Fruit fly (Drosophila melanogaster) whole organism, embryonic: ENCODE measurements around the gene ssp.

Experiments
- BEAF-32 ChIP-seq: fragments of 200-800 bp; sonication (Bioruptor generic); optimal IDR thresholded peaks from 3 replicates; lab custom pipeline; 2017; ENCODE audit warnings: missing biosample characterization, missing genetic modification characterization, mild to moderate bottlenecking, moderate library complexity, missing genetic modification reagents
- Bgb ChIP-seq: fragments of 200-800 bp; sonication (Bioruptor generic); IDR thresholded peaks from 2 replicates; pipeline ENCODE4 v1.3.6; 2022; ENCODE audit warnings: missing biosample characterization, missing genetic modification characterization; ENCODE audit not compliant: partially characterized antibody
- Blimp-1 ChIP-seq: fragments of 200-800 bp; sonication (Bioruptor generic); optimal IDR thresholded peaks from 3 replicates; lab custom pipeline; 2018; ENCODE audit warnings: missing biosample characterization, missing genetic modification characterization, mild to moderate bottlenecking, moderate library complexity, missing genetic modification reagents
- CG10147 ChIP-seq: fragments of 200-800 bp; sonication (Bioruptor generic); optimal IDR thresholded peaks from 2 replicates; lab custom pipeline; 2019; ENCODE audit warnings: missing biosample characterization, mild to moderate bottlenecking, missing genetic modification characterization, moderate library complexity
- CG13775 ChIP-seq: fragments of 200-800 bp; sonication (Bioruptor generic); optimal IDR thresholded peaks from 3 replicates; lab custom pipeline; 2017; ENCODE audit warnings: missing biosample characterization, mild to moderate bottlenecking, missing genetic modification characterization
- CG13894 ChIP-seq: fragments of 200-800 bp; sonication (Bioruptor generic); optimal IDR thresholded peaks from 3 replicates; lab custom pipeline; 2018; ENCODE audit warnings: missing biosample characterization, mild to moderate bottlenecking, missing genetic modification characterization, moderate library complexity
- CG15696 ChIP-seq: fragments of 200-800 bp; sonication (Bioruptor generic); optimal IDR thresholded peaks from 2 replicates; lab custom pipeline; 2019; ENCODE audit warnings: missing biosample characterization, mild to moderate bottlenecking, missing genetic modification characterization, moderate library complexity
- CG17385 ChIP-seq: fragments of 200-800 bp; sonication (Bioruptor generic); optimal IDR thresholded peaks from 3 replicates; lab custom pipeline; 2018; ENCODE audit warnings: missing biosample characterization, mild to moderate bottlenecking, missing genetic modification characterization
- CG17912 ChIP-seq: fragments of 200-800 bp; sonication (Bioruptor generic); optimal IDR thresholded peaks from 2 replicates; lab custom pipeline; 2018; ENCODE audit warnings: missing biosample characterization, mild to moderate bottlenecking, missing genetic modification characterization
- CG18262 ChIP-seq: fragments of 200-800 bp; optimal IDR thresholded peaks from 3 replicates; lab custom pipeline; 2019; ENCODE audit warnings: missing biosample characterization, mild to moderate bottlenecking, missing genetic modification characterization, moderate library complexity
- CG2129 ChIP-seq: fragments of 200-800 bp; sonication (Bioruptor generic); IDR thresholded peaks from 2 replicates; pipeline ENCODE4 v1.3.6; 2022; ENCODE audit warnings: missing biosample characterization, missing genetic modification characterization; ENCODE audit not compliant: partially characterized antibody
- CG2875 ChIP-seq: fragments of 200-800 bp; sonication (Bioruptor generic); optimal IDR thresholded peaks from 2 replicates; lab custom pipeline; 2017; ENCODE audit warnings: missing biosample characterization, mild to moderate bottlenecking, missing genetic modification characterization, missing genetic modification reagents
- CG31388 ChIP-seq: fragments of 200-800 bp; sonication (Bioruptor generic); optimal IDR thresholded peaks from 2 replicates; lab custom pipeline; 2016; ENCODE audit warnings: missing biosample characterization, missing genetic modification characterization
- CG32532 ChIP-seq: fragments of 200-800 bp; sonication (Bioruptor generic); IDR thresholded peaks from 2 replicates; pipeline ENCODE4 v1.3.6; 2022; ENCODE audit warnings: missing biosample characterization, missing genetic modification characterization
- CG34376 ChIP-seq: fragments of 200-800 bp; sonication (Bioruptor generic); optimal IDR thresholded peaks from 2 replicates; lab custom pipeline; 2018; ENCODE audit warnings: missing biosample characterization, mild to moderate bottlenecking, missing genetic modification characterization
- CG4820 ChIP-seq: fragments of 200-800 bp; sonication (Bioruptor generic); optimal IDR thresholded peaks from 3 replicates; lab custom pipeline; 2016; ENCODE audit warnings: missing biosample characterization, missing genetic modification characterization
- CG6813 ChIP-seq: fragments of 200-800 bp; sonication (Bioruptor generic); optimal IDR thresholded peaks from 2 replicates; lab custom pipeline; 2017; ENCODE audit warnings: missing biosample characterization, missing genetic modification characterization, mild to moderate bottlenecking, moderate library complexity, missing genetic modification reagents
- CG7839 ChIP-seq: fragments of 200-800 bp; sonication (Bioruptor generic); optimal IDR thresholded peaks from 3 replicates; lab custom pipeline; 2018; ENCODE audit warnings: missing biosample characterization, mild to moderate bottlenecking, missing genetic modification characterization, moderate library complexity
- CG8290 ChIP-seq, 3 experiments: fragments of 200-800 bp; sonication (Bioruptor generic); optimal IDR thresholded peaks; 2 replicates each; lab custom pipeline; 2016 to 2019; ENCODE audit warnings: missing biosample characterization in 3 of 3, missing genetic modification characterization in 3 of 3, mild to moderate bottlenecking in 2 of 3, moderate library complexity in 1 of 3
- Dll ChIP-seq: fragments of 200-800 bp; sonication (Bioruptor generic); IDR thresholded peaks from 4 replicates; pipeline ENCODE4 v1.3.6; 2022; ENCODE audit warnings: missing biosample characterization, missing genetic modification characterization; ENCODE audit not compliant: partially characterized antibody
- HHEX ChIP-seq: fragments of 200-800 bp; sonication (Bioruptor generic); optimal IDR thresholded peaks from 3 replicates; lab custom pipeline; 2017; ENCODE audit warnings: missing biosample characterization, mild to moderate bottlenecking, missing genetic modification characterization, missing genetic modification reagents
- Hmx ChIP-seq: fragments of 200-800 bp; sonication (Bioruptor generic); optimal IDR thresholded peaks from 2 replicates; lab custom pipeline; 2016; ENCODE audit warnings: missing biosample characterization, missing genetic modification characterization
- Mad ChIP-seq: fragments of 200-800 bp; sonication (Bioruptor generic); optimal IDR thresholded peaks from 2 replicates; lab custom pipeline; 2016; ENCODE audit warnings: missing biosample characterization, missing genetic modification characterization
- Mes4 ChIP-seq: fragments of 200-800 bp; sonication (Bioruptor generic); optimal IDR thresholded peaks from 2 replicates; lab custom pipeline; 2016; ENCODE audit warnings: missing biosample characterization, missing genetic modification characterization
- Nf-YA ChIP-seq: fragments of 200-800 bp; sonication (Bioruptor generic); IDR thresholded peaks from 2 replicates; pipeline ENCODE4 v1.3.6; 2022; ENCODE audit warnings: missing biosample characterization, missing genetic modification characterization
- Poxn ChIP-seq: fragments of 200-800 bp; sonication (Bioruptor generic); IDR thresholded peaks from 2 replicates; pipeline ENCODE4 v1.3.6; 2022; ENCODE audit warnings: missing biosample characterization, missing genetic modification characterization
- Scr ChIP-seq: fragments of 200-800 bp; sonication (Bioruptor generic); IDR thresholded peaks from 2 replicates; pipeline ENCODE4 v1.3.6; 2022; ENCODE audit warnings: missing biosample characterization, missing genetic modification characterization; ENCODE audit not compliant: partially characterized antibody
- Spps ChIP-seq: fragments of 200-800 bp; sonication (Bioruptor generic); optimal IDR thresholded peaks from 2 replicates; lab custom pipeline; 2018; ENCODE audit warnings: missing biosample characterization, mild to moderate bottlenecking, missing genetic modification characterization
- Taf1 ChIP-seq: fragments of 200-800 bp; sonication (Bioruptor generic); IDR thresholded peaks from 2 replicates; pipeline ENCODE4 v1.3.6; 2022; ENCODE audit warnings: missing biosample characterization, missing genetic modification characterization
- Vsx1 ChIP-seq: fragments of 200-800 bp; sonication (Bioruptor generic); optimal IDR thresholded peaks from 2 replicates; lab custom pipeline; 2017; ENCODE audit warnings: missing biosample characterization, mild to moderate bottlenecking, missing genetic modification characterization, missing genetic modification reagents
- ac ChIP-seq: fragments of 200-800 bp; sonication (Bioruptor generic); optimal IDR thresholded peaks from 3 replicates; lab custom pipeline; 2017; ENCODE audit warnings: missing biosample characterization, mild to moderate bottlenecking, missing genetic modification characterization
- bcd ChIP-seq: fragments of 200-800 bp; sonication (Bioruptor generic); optimal IDR thresholded peaks from 2 replicates; lab custom pipeline; 2017; ENCODE audit warnings: missing biosample characterization, mild to moderate bottlenecking, missing genetic modification characterization
- bigmax ChIP-seq: fragments of 200-800 bp; sonication (Bioruptor generic); optimal IDR thresholded peaks from 2 replicates; lab custom pipeline; 2018; ENCODE audit warnings: missing biosample characterization, mild to moderate bottlenecking, missing genetic modification characterization
- btn ChIP-seq: fragments of 200-800 bp; sonication (Bioruptor generic); optimal IDR thresholded peaks from 2 replicates; lab custom pipeline; 2016; ENCODE audit warnings: missing biosample characterization, missing genetic modification characterization
- cato ChIP-seq: fragments of 200-800 bp; sonication (Bioruptor generic); optimal IDR thresholded peaks from 2 replicates; lab custom pipeline; 2016; ENCODE audit warnings: missing biosample characterization, missing genetic modification characterization, borderline replicate concordance
- esg ChIP-seq: fragments of 200-800 bp; sonication (Bioruptor generic); conservative IDR thresholded peaks from 2 replicates; pipeline ENCODE4 v1.3.6; 2022; ENCODE audit warnings: missing biosample characterization, missing genetic modification characterization
- eyg ChIP-seq: fragments of 200-800 bp; sonication (Bioruptor generic); optimal IDR thresholded peaks from 3 replicates; lab custom pipeline; 2016; ENCODE audit warnings: missing biosample characterization, missing genetic modification characterization
- fd96Cb ChIP-seq: fragments of 200-800 bp; sonication (Bioruptor generic); optimal IDR thresholded peaks from 2 replicates; lab custom pipeline; 2018; ENCODE audit warnings: missing biosample characterization, mild to moderate bottlenecking, missing genetic modification characterization, moderate library complexity
- fu2 ChIP-seq: fragments of 200-800 bp; sonication (Bioruptor generic); optimal IDR thresholded peaks from 2 replicates; lab custom pipeline; 2016; ENCODE audit warnings: missing biosample characterization, missing genetic modification characterization
- grau ChIP-seq: fragments of 200-800 bp; optimal IDR thresholded peaks from 3 replicates; lab custom pipeline; 2019; ENCODE audit warnings: missing biosample characterization, mild to moderate bottlenecking, missing genetic modification characterization, moderate library complexity
- grn ChIP-seq: fragments of 200-800 bp; sonication (Bioruptor generic); optimal IDR thresholded peaks from 3 replicates; lab custom pipeline; 2017; ENCODE audit warnings: missing biosample characterization, missing genetic modification characterization
- h ChIP-seq: fragments of >200 bp; optimal IDR thresholded peaks from 2 replicates; lab custom pipeline; 2017
- hkb ChIP-seq, 2 experiments: fragments of 200-800 bp in 1 of 2; fragments of >200 bp in 1 of 2; sonication (Bioruptor generic) in 1 of 2; IDR thresholded peaks in 1 of 2; optimal IDR thresholded peaks in 1 of 2; 2 replicates each; pipeline versions ENCODE4 v1.3.6 to Lab custom; 2017 to 2022; ENCODE audit warnings: missing biosample characterization in 1 of 2, missing genetic modification characterization in 1 of 2
- inv ChIP-seq: fragments of 200-800 bp; sonication (Bioruptor generic); IDR thresholded peaks from 2 replicates; pipeline ENCODE4 v1.3.6; 2022; ENCODE audit warnings: missing biosample characterization, missing genetic modification characterization; ENCODE audit not compliant: partially characterized antibody
- jing ChIP-seq: fragments of 200-800 bp; sonication (Bioruptor generic); optimal IDR thresholded peaks from 2 replicates; lab custom pipeline; 2018; ENCODE audit warnings: missing biosample characterization, mild to moderate bottlenecking, missing genetic modification characterization
- peb ChIP-seq: fragments of 200-800 bp; sonication (Bioruptor generic); IDR thresholded peaks from 2 replicates; pipeline ENCODE4 v1.3.6; 2022; ENCODE audit warnings: missing biosample characterization, missing genetic modification characterization
- pita ChIP-seq: fragments of 200-800 bp; sonication (Bioruptor generic); optimal IDR thresholded peaks from 2 replicates; lab custom pipeline; 2017; ENCODE audit warnings: missing biosample characterization, mild to moderate bottlenecking, missing genetic modification characterization
- tin ChIP-seq: fragments of 200-800 bp; sonication (Bioruptor generic); optimal IDR thresholded peaks from 3 replicates; lab custom pipeline; 2016; ENCODE audit warnings: missing biosample characterization, missing genetic modification characterization
- unc-4 ChIP-seq: fragments of 200-800 bp; sonication (Bioruptor generic); IDR thresholded peaks from 2 replicates; pipeline ENCODE4 v1.3.6; 2022; ENCODE audit warnings: missing biosample characterization, missing genetic modification characterization; ENCODE audit not compliant: partially characterized antibody
- vvl ChIP-seq: fragments of 200-800 bp; sonication (Bioruptor generic); IDR thresholded peaks from 2 replicates; pipeline ENCODE4 v1.3.6; 2022; ENCODE audit warnings: missing biosample characterization, missing genetic modification characterization

The ssp gene

DNA sequence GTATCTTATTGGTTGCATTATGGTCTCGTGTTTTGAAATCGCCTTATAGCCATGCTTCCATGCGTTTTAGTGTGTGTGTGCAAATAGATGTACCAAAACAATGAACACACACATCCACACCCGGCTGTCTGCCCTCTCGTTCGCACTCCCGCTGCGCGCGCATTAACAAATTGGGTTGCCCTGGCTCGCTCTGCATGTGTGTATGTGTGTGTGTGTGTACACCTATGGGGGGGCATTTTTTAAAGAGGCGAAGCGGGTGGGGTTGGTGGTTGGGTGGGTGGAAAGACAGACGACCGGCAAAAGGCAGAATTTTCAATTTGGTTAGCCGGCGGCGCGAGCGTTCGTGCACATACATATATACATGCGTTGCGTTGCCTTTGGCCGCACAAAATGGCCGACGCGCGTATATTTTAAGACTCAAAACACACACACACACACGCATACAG lies 6.1 kb downstream of the ssp start (continued):
- TF ChIP-seq CG17385: peak; percentile 36
- no peak for TF ChIP-seq Mad (GFP tag; lab: Kevin White, UChicago)
- no peak for TF ChIP-seq Hmx (GFP tag; lab: Kevin White, UChicago)
- no peak for TF ChIP-seq CG2875
- peak; percentile 19; the same call in 1 of the 2 replicates for TF ChIP-seq Scr (GFP tag; lab: Robert Waterston, UW)
- TF ChIP-seq btn (GFP tag; lab: Kevin White, UChicago): no peak
- TF ChIP-seq fu2 (GFP tag; lab: Kevin White, UChicago): no peak
- no peak for TF ChIP-seq CG8290 (GFP tag; optimal IDR thresholded peaks at IDR 0.05; lab: Kevin White, UChicago)
- TF ChIP-seq CG8290 (tag; optimal IDR thresholded peaks at IDR 0.05; lab: Kevin White, UChicago): peak in 1 of 2 experiments; percentile 84
- TF ChIP-seq Bgb (GFP tag; lab: Robert Waterston, UW): peak; percentile 41; the same call in 1 of the 2 replicates
- peak; percentile 77 for TF ChIP-seq bigmax (GFP tag; lab: Kevin White, UChicago)
- no peak for TF ChIP-seq ac (GFP tag; lab: Kevin White, UChicago)
- TF ChIP-seq Blimp-1 (GFP tag; lab: Kevin White, UChicago): no peak
- TF ChIP-seq CG17912 (GFP tag; lab: Kevin White, UChicago): peak; percentile 76
- no peak for TF ChIP-seq Spps (tag; lab: Kevin White, UChicago)
- peak; percentile 72 for TF ChIP-seq vvl
- TF ChIP-seq CG13894 (tag; lab: Kevin White, UChicago): no peak
- TF ChIP-seq esg (GFP tag; lab: Robert Waterston, UW): no peak
- TF ChIP-seq CG7839 (tag; lab: Kevin White, UChicago): no peak
- TF ChIP-seq CG18262 (tag; lab: Kevin White, UChicago): no peak
- TF ChIP-seq Mes4 (GFP tag; lab: Kevin White, UChicago): no peak
- TF ChIP-seq CG15696: no peak
- no peak for TF ChIP-seq jing (GFP tag; lab: Kevin White, UChicago)
- no peak for TF ChIP-seq inv (GFP tag; lab: Robert Waterston, UW)
- no peak for TF ChIP-seq CG10147 (GFP tag; lab: Kevin White, UChicago)
- TF ChIP-seq unc-4 (GFP tag; lab: Robert Waterston, UW): 0 out of 2 replicates have a peak, but pooled peaks have one; percentile 19
- no peak; the same call in 1 of the 2 replicates for TF ChIP-seq CG32532 (GFP tag; lab: Robert Waterston, UW)
- no peak for TF ChIP-seq cato (GFP tag; lab: Kevin White, UChicago)
- TF ChIP-seq fd96Cb (tag; lab: Kevin White, UChicago): no peak
- TF ChIP-seq HHEX: no peak
- TF ChIP-seq CG2129 (GFP tag; lab: Robert Waterston, UW): no peak
- TF ChIP-seq pita (GFP tag; lab: Kevin White, UChicago): no peak
- TF ChIP-seq grau (tag; lab: Kevin White, UChicago): peak; percentile 36
- no peak for TF ChIP-seq Nf-YA (GFP tag; lab: Robert Waterston, UW)
- TF ChIP-seq bcd (GFP tag; lab: Kevin White, UChicago): no peak
- TF ChIP-seq Dll: no peak
- TF ChIP-seq BEAF-32 (GFP tag; lab: Kevin White, UChicago): no peak
- no peak for TF ChIP-seq Poxn (GFP tag; lab: Robert Waterston, UW)

DNA sequence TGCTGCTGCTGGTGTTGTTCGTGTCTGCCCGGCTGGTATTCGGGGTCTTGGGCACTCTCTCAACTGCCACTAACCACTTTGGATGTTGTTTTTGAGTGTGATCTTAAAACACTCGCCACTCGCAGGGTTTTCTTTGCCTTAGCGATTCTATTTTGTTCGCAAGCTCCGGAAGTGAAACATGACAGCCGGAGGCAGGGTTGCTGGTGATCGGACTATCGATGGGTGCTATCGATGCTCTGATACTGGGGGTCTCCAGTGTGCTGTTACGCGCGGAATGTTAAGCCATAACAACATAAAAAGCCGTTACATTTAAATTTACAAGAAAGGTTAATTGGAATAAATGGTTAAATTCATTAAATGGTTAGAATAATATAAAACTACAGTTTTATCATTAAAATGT lies 6.9 kb downstream of the ssp start, which contains the start of gene yps:
TSS of gene yps (minus strand) at position 176 of the 400 bp plus-strand sequence.
- TF ChIP-seq Taf1: peak; percentile 39; the same call in 1 of the 2 replicates
- peak; percentile 96 for TF ChIP-seq eyg
- peak; percentile 97 for TF ChIP-seq CG13775
- peak; percentile 67 for TF ChIP-seq CG4820 (GFP tag; lab: Kevin White, UChicago)
- peak; percentile 89 for TF ChIP-seq Bgb (GFP tag; lab: Robert Waterston, UW)
- TF ChIP-seq peb (GFP tag; lab: Robert Waterston, UW): peak; percentile 60
- TF ChIP-seq Vsx1 (GFP tag; lab: Kevin White, UChicago): peak; percentile 97
- no peak for TF ChIP-seq hkb (optimal IDR thresholded peaks at IDR 0.05; lab: Kevin White, UChicago)
- peak; percentile 94 for TF ChIP-seq hkb (GFP tag; IDR thresholded peaks at IDR 0.05; lab: Robert Waterston, UW)
- TF ChIP-seq CG6813: peak; percentile 98
- peak; percentile 87 for TF ChIP-seq grn
- TF ChIP-seq tin (GFP tag; lab: Kevin White, UChicago): peak; percentile 88
- peak; percentile 23 for TF ChIP-seq CG31388 (GFP tag; lab: Kevin White, UChicago)
- no peak for TF ChIP-seq h
- peak; percentile 99 for TF ChIP-seq CG34376 (GFP tag; lab: Kevin White, UChicago)
